Worm (Caenorhabditis elegans): ENCODE measurements around the gene mec-12.
A peak's percentile ranks its signal among the peaks of the same experiment; 100 is the strongest.

The mec-12 gene

ce11 chrIII:3100124-3100523 is 38.9 kb downstream of the mec-12 start:
- no peak for TF ChIP-seq ztf-4 (tag; optimal IDR thresholded peaks at IDR 0.05)
- TF ChIP-seq ceh-28 (tag; optimal IDR thresholded peaks at IDR 0.05): peak; percentile 91
- TF ChIP-seq ceh-16 (tag; optimal IDR thresholded peaks at IDR 0.05): no peak
- no peak for TF ChIP-seq nhr-12 (tag; optimal IDR thresholded peaks at IDR 0.05)
- TF ChIP-seq R02D3.7 (tag; optimal IDR thresholded peaks at IDR 0.05): no peak

ce11 chrIII:3099407-3099806 is 39.6 kb downstream of the mec-12 start:
- no peak for TF ChIP-seq fkh-10 (GFP tag; optimal IDR thresholded peaks at IDR 0.05)
- TF ChIP-seq ztf-11 (tag; optimal IDR thresholded peaks at IDR 0.05): no peak
- TF ChIP-seq eor-1 (tag; optimal IDR thresholded peaks at IDR 0.05): no peak
- no peak for TF ChIP-seq skn-1 (tag; optimal IDR thresholded peaks at IDR 0.05)
- no peak for TF ChIP-seq egl-5 (tag; optimal IDR thresholded peaks at IDR 0.05)
- TF ChIP-seq ZK546.5 (tag; optimal IDR thresholded peaks at IDR 0.05): no peak
- no peak for TF ChIP-seq lin-39 (tag; optimal IDR thresholded peaks at IDR 0.05)
- TF ChIP-seq zag-1 (tag; optimal IDR thresholded peaks at IDR 0.05): no peak
- no peak for TF ChIP-seq ceh-16 (tag; optimal IDR thresholded peaks at IDR 0.05)
- no peak for TF ChIP-seq nhr-28 (tag; optimal IDR thresholded peaks at IDR 0.05)
- TF ChIP-seq egl-27 (tag; optimal IDR thresholded peaks at IDR 0.05): no peak
- no peak for TF ChIP-seq fkh-2 (tag; optimal IDR thresholded peaks at IDR 0.05)
- no peak for TF ChIP-seq nfya-1 (tag; optimal IDR thresholded peaks at IDR 0.05; ENCODE audit: insufficient read depth)
- TF ChIP-seq nhr-237 (tag; optimal IDR thresholded peaks at IDR 0.05): no peak
- no peak for TF ChIP-seq nhr-77 (tag; optimal IDR thresholded peaks at IDR 0.05)
- TF ChIP-seq nhr-12 (tag; optimal IDR thresholded peaks at IDR 0.05): no peak
- TF ChIP-seq nhr-23 (tag; optimal IDR thresholded peaks at IDR 0.05): no peak
- no peak for TF ChIP-seq ceh-82 (tag; optimal IDR thresholded peaks at IDR 0.05)

- peak; percentile 30 for TF ChIP-seq hmg-11 (tag; optimal IDR thresholded peaks at IDR 0.05)
- peak; percentile 13 for TF ChIP-seq nfya-1 (tag; optimal IDR thresholded peaks at IDR 0.05; ENCODE audit: insufficient read depth)
- peak; percentile 46 for TF ChIP-seq lin-39 (tag; optimal IDR thresholded peaks at IDR 0.05)
- no peak for TF ChIP-seq elt-3 (tag; optimal IDR thresholded peaks at IDR 0.05)
Measured at ce11 chrIII:3096091-3096490, 42.9 kb downstream of the mec-12 start.

ce11 chrIII:3094694-3095093 is 44.3 kb downstream of the mec-12 start:
- TF ChIP-seq fos-1 (tag; optimal IDR thresholded peaks at IDR 0.05): no peak
- no peak for TF ChIP-seq skn-1 (tag; optimal IDR thresholded peaks at IDR 0.05)
- TF ChIP-seq mdl-1 (tag; optimal IDR thresholded peaks at IDR 0.05): no peak
- no peak for TF ChIP-seq unc-39 (tag; optimal IDR thresholded peaks at IDR 0.05)
- TF ChIP-seq ceh-16 (tag; optimal IDR thresholded peaks at IDR 0.05): no peak
- TF ChIP-seq unc-62 (GFP tag; optimal IDR thresholded peaks at IDR 0.05): no peak

ce11 chrIII:3091572-3091971 is 47.5 kb downstream of the mec-12 start, which contains the start of gene ccep-135:
ccep-135 (plus strand) TSS chrIII:3091872.
- TF ChIP-seq eor-1 (tag; optimal IDR thresholded peaks at IDR 0.05): no peak
- no peak for TF ChIP-seq nhr-11 (tag; optimal IDR thresholded peaks at IDR 0.05)

- no peak for TF ChIP-seq daf-12 (tag; optimal IDR thresholded peaks at IDR 0.05)
- TF ChIP-seq nfya-1 (tag; optimal IDR thresholded peaks at IDR 0.05; ENCODE audit: insufficient read depth): peak; percentile 34
Measured at ce11 chrIII:3086471-3086870, 52.6 kb downstream of the mec-12 start, which contains the start of gene sft-1. sft-1 (plus strand) TSS chrIII:3086671.
